Fruit fly (Drosophila melanogaster): ENCODE results near the gene ph-p.

DNA sequence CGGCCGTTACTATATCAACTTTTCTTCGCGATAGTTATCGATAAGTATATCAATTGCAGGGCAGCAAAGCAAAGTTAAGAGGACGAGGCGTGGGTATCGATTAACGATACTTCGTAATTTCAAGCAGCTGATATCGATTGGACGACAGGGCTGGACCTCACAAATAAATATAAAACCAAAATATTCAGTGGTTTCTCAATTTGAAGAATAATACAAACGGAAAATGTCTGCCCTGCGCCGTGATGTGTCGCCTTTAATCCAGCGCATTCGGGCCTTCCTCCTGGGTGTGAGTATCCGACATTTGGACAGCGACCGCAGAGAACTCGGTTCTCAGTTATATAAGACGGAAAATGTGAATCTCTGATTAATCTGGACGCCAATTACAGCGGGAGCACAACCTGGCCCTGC lies 34.3 kb upstream of the ph-p start, which contains the start of gene ND-B14.5A:
- TF ChIP-seq CG8478 (optimal IDR thresholded peaks at IDR 0.05) (no peak), CTCF (optimal IDR thresholded peaks at IDR 0.05) (no peak)
